Worm (Caenorhabditis elegans) whole organism, dauer: ENCODE results near the gene Y41C4A.11.

ENCODE experiments used
- unc-62 ChIP-seq: sonication (generic microtip); optimal IDR thresholded peaks from 2 replicates; lab custom pipeline; 2017; ENCODE audit warnings: missing biosample characterization, missing genetic modification reagents, missing genetic modification characterization

Y41C4A.11 gene

ce11 chrIII:11742191-11742590 is 22.5 kb downstream of the Y41C4A.11 start:
- TF ChIP-seq unc-62 (GFP tag; lab: Kevin White, UChicago): no peak

ce11 chrIII:11746718-11747117 is 27.1 kb downstream of the Y41C4A.11 start, which contains the start of gene mrt-2:
TSS of gene mrt-2 (plus strand) at chrIII:11746766.
- TF ChIP-seq unc-62 (GFP tag; lab: Kevin White, UChicago): no peak

- TF ChIP-seq unc-62 (GFP tag; lab: Kevin White, UChicago): no peak
These were observed 30.6 kb downstream of the Y41C4A.11 start for ce11 chrIII:11750232-11750631.

ce11 chrIII:11750817-11751216 is 31.2 kb downstream of the Y41C4A.11 start:
- TF ChIP-seq unc-62 (GFP tag; lab: Kevin White, UChicago): no peak

- TF ChIP-seq unc-62 (GFP tag; lab: Kevin White, UChicago): no peak
These were observed 38.2 kb downstream of the Y41C4A.11 start for ce11 chrIII:11757892-11758291.

- no peak for TF ChIP-seq unc-62 (GFP tag; lab: Kevin White, UChicago)
These were observed 41.0 kb downstream of the Y41C4A.11 start for ce11 chrIII:11760634-11761033.
